Worm (Caenorhabditis elegans) whole organism, L2 larva: ENCODE measurements around the gene W02B12.12.

Experiments
- C34F6.9 ChIP-seq: fragments of 150-350 bp; optimal IDR thresholded peaks from 2 replicates; lab custom pipeline; 2014; ENCODE audit warnings: missing biosample characterization, missing genetic modification characterization
- F13H6.1 ChIP-seq: sonication (generic microtip); optimal IDR thresholded peaks from 2 replicates; lab custom pipeline; 2016; ENCODE audit warnings: missing genetic modification characterization, missing compliant biosample characterization
- Y55F3AM.14 ChIP-seq: fragments of 200-800 bp; sonication (Bioruptor generic); optimal IDR thresholded peaks from 2 replicates; lab custom pipeline; 2018; ENCODE audit warnings: mild to moderate bottlenecking, missing genetic modification characterization, missing compliant biosample characterization
- ZK546.5 ChIP-seq: sonication (generic microtip); optimal IDR thresholded peaks from 2 replicates; lab custom pipeline; 2017; ENCODE audit warnings: missing biosample characterization, missing genetic modification characterization
- alr-1 ChIP-seq: fragments of 150-350 bp; optimal IDR thresholded peaks from 2 replicates; lab custom pipeline; 2014; ENCODE audit warnings: missing biosample characterization, missing genetic modification characterization
- aly-2 ChIP-seq: fragments of 150-350 bp; optimal IDR thresholded peaks from 2 replicates; lab custom pipeline; 2014; ENCODE audit warnings: missing biosample characterization, missing genetic modification characterization
- ama-1 ChIP-seq: fragments of 150-350 bp; optimal IDR thresholded peaks from 2 replicates; lab custom pipeline; 2018; ENCODE audit warnings: inconsistent platforms
- ceh-16 ChIP-seq: fragments of 150-350 bp; optimal IDR thresholded peaks from 2 replicates; lab custom pipeline; 2014; ENCODE audit warnings: missing biosample characterization, missing genetic modification characterization
- crh-2 ChIP-seq: sonication (generic microtip); optimal IDR thresholded peaks from 2 replicates; lab custom pipeline; 2017; ENCODE audit warnings: missing biosample characterization, missing genetic modification characterization
- dmd-4 ChIP-seq: sonication (generic microtip); optimal IDR thresholded peaks from 2 replicates; lab custom pipeline; 2017; ENCODE audit warnings: missing biosample characterization, missing genetic modification characterization
- egl-27 ChIP-seq: sonication (generic microtip); optimal IDR thresholded peaks from 3 replicates; lab custom pipeline; 2017; ENCODE audit warnings: missing biosample characterization, missing genetic modification reagents, missing genetic modification characterization
- elt-3 ChIP-seq: sonication (generic microtip); optimal IDR thresholded peaks from 2 replicates; lab custom pipeline; 2017; ENCODE audit warnings: missing biosample characterization, missing genetic modification characterization
- fos-1 ChIP-seq: fragments of 150-350 bp; optimal IDR thresholded peaks from 2 replicates; lab custom pipeline; 2014; ENCODE audit warnings: missing biosample characterization, missing genetic modification characterization
- lin-11 ChIP-seq: fragments of 150-350 bp; sonication (generic microtip); optimal IDR thresholded peaks from 2 replicates; lab custom pipeline; 2014; ENCODE audit warnings: missing biosample characterization, missing genetic modification characterization, inconsistent platforms, mixed read lengths
- lin-13 ChIP-seq: fragments of 150-350 bp; optimal IDR thresholded peaks from 2 replicates; lab custom pipeline; 2014; ENCODE audit warnings: missing biosample characterization, missing genetic modification reagents, missing genetic modification characterization
- lin-39 ChIP-seq: fragments of 150-350 bp; optimal IDR thresholded peaks from 2 replicates; lab custom pipeline; 2014; ENCODE audit warnings: missing biosample characterization, missing genetic modification reagents, missing genetic modification characterization
- mab-5 ChIP-seq: fragments of 150-350 bp; optimal IDR thresholded peaks from 2 replicates; lab custom pipeline; 2014; ENCODE audit warnings: missing biosample characterization, missing genetic modification characterization
- mbf-1 ChIP-seq: sonication (generic microtip); optimal IDR thresholded peaks from 2 replicates; lab custom pipeline; 2017; ENCODE audit warnings: missing biosample characterization, missing genetic modification characterization
- nhr-129 ChIP-seq: fragments of 150-350 bp; optimal IDR thresholded peaks from 2 replicates; lab custom pipeline; 2014; ENCODE audit warnings: missing biosample characterization, missing genetic modification characterization
- nhr-23 ChIP-seq: fragments of 150-350 bp; optimal IDR thresholded peaks from 2 replicates; lab custom pipeline; 2014; ENCODE audit warnings: missing biosample characterization, missing genetic modification reagents, missing genetic modification characterization
- nhr-237 ChIP-seq: fragments of 150-350 bp; optimal IDR thresholded peaks from 2 replicates; lab custom pipeline; 2014; ENCODE audit warnings: missing biosample characterization, missing genetic modification characterization
- nhr-25 ChIP-seq: fragments of 150-350 bp; sonication (generic microtip); optimal IDR thresholded peaks from 3 replicates; lab custom pipeline; 2014; ENCODE audit warnings: missing biosample characterization, missing genetic modification characterization
- nhr-6 ChIP-seq: fragments of 150-350 bp; optimal IDR thresholded peaks from 2 replicates; lab custom pipeline; 2014; ENCODE audit warnings: missing biosample characterization, missing genetic modification characterization
- peb-1 ChIP-seq: fragments of 150-350 bp; optimal IDR thresholded peaks from 2 replicates; lab custom pipeline; 2014; ENCODE audit warnings: missing biosample characterization, missing genetic modification characterization
- sem-4 ChIP-seq: fragments of 150-350 bp; optimal IDR thresholded peaks from 2 replicates; lab custom pipeline; 2014; ENCODE audit warnings: missing biosample characterization, missing genetic modification reagents, missing genetic modification characterization
- skn-1 ChIP-seq: sonication (generic microtip); optimal IDR thresholded peaks from 2 replicates; lab custom pipeline; 2017; ENCODE audit warnings: missing biosample characterization, missing genetic modification characterization
- sma-9 ChIP-seq, 2 experiments: fragments of 150-350 bp in 1 of 2; sonication (generic microtip) in 1 of 2; optimal IDR thresholded peaks; 2 replicates each; lab custom pipeline; 2014 to 2016; ENCODE audit warnings: missing genetic modification characterization in 2 of 2, mild to moderate bottlenecking in 1 of 2, missing biosample characterization in 1 of 2, missing compliant biosample characterization in 1 of 2, missing genetic modification reagents in 1 of 2, moderate library complexity in 1 of 2
- snpc-4 ChIP-seq: fragments of 150-350 bp; optimal IDR thresholded peaks from 2 replicates; lab custom pipeline; 2014; ENCODE audit warnings: missing biosample characterization, missing genetic modification characterization
- unc-55 ChIP-seq: fragments of 150-350 bp; sonication (generic microtip); optimal IDR thresholded peaks from 3 replicates; lab custom pipeline; 2014; ENCODE audit warnings: missing biosample characterization, missing genetic modification reagents, missing genetic modification characterization
- unc-62 ChIP-seq: fragments of 150-350 bp; optimal IDR thresholded peaks from 2 replicates; lab custom pipeline; 2014; ENCODE audit warnings: missing biosample characterization, missing genetic modification reagents, missing genetic modification characterization
- zag-1 ChIP-seq: fragments of 150-350 bp; optimal IDR thresholded peaks from 2 replicates; lab custom pipeline; 2014; ENCODE audit warnings: missing biosample characterization, missing genetic modification characterization
- ztf-4 ChIP-seq: fragments of 150-350 bp; optimal IDR thresholded peaks from 2 replicates; lab custom pipeline; 2014; ENCODE audit warnings: missing biosample characterization, missing genetic modification characterization

The W02B12.12 gene

DNA sequence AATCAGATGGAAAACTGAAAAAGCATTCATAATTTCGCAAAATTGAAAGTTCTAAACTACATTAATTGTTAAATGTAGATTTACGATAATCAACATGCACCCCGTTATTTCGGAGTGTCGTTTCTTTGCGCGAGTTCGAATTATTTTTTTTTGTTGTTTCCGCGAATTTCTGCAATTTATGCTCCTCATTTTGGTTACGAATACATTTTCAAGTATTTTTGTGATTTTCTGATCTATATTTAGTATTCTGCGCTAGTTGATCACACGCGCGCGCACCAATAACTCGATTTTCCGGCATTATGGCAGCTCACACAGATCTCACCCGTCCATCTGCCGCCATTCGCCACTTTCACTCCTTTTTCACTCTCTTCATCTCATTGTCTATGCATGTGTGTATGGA lies 38.7 kb downstream of the W02B12.12 start, which contains the start of gene VW02B12L.2 (continued):
- TF ChIP-seq C34F6.9 (tag; lab: Kevin White, UChicago) (peak; percentile 72), aly-2 (no peak), nhr-6 (no peak), mbf-1 (tag; lab: Kevin White, UChicago) (no peak), Y55F3AM.14 (GFP tag; lab: Kevin White, UChicago) (no peak), lin-39 (tag; lab: Kevin White, UChicago) (no peak), alr-1 (tag; lab: Kevin White, UChicago) (no peak), peb-1 (no peak), nhr-23 (tag; lab: Kevin White, UChicago) (no peak), mab-5 (tag; lab: Kevin White, UChicago) (no peak), sma-9 (GFP tag; optimal IDR thresholded peaks at IDR 0.05; lab: Kevin White, UChicago) (peak; percentile 33), sma-9 (tag; optimal IDR thresholded peaks at IDR 0.05; lab: Kevin White, UChicago) (no peak)

DNA sequence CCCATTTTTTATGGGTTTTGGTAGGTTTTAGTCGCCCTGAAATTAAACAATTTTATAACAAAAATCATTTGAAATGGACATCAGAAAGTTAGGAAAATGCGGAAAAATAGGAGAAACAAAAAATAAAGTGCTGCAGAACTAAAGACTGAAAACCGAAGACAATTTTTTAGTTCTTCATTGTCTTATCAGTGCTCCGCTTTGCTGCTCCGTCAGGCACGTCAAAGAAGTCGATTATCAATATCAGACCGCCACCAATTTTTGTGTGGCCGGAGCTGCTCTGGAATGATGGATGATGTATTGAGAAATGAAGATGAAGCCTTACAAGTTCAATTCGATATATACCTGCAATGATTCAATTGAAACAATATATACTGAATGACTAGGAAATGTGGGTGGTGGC lies 40.6 kb downstream of the W02B12.12 start, which contains the start of gene vha-6:
Gene vha-6 (minus strand): TSS at position 36 of the 400 bp plus-strand sequence.
- peak; percentile 52 for TF ChIP-seq fos-1
- no peak for TF ChIP-seq skn-1 (tag; lab: Kevin White, UChicago)
- TF ChIP-seq crh-2 = peak; percentile 39
- TF ChIP-seq, all 48 proteins: peak for 2

- TF ChIP-seq Y55F3AM.14 (GFP tag; lab: Kevin White, UChicago) (no peak), unc-55 (no peak), mab-5 (tag; lab: Kevin White, UChicago) (no peak)
Measured at ce11 chrII:11433942-11434341, 45.0 kb downstream of the W02B12.12 start, which contains the start of gene C05D12.5. Gene C05D12.5, plus strand, starts transcription at chrII:11434242.

DNA sequence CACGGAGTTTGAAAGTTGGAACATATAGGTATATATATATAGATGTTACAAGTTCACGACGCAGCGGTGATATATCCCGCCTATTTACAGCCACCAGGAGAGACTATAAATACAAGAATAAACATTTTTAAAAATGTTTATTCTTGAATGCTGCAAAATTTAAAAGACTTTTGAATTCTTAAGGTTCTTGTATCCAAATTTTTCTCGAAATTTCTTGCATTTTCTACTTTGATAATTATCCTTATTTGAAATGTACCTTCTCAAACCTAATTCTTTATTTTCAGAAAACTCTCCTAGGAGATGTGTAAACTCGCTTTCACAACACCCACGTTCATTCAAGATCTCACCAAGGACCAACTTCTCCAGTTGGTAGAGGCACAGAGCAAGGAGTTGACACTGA lies 47.4 kb downstream of the W02B12.12 start, which contains the start of gene C05D12.4:
Gene C05D12.4 (plus strand): TSS at position 301 of the 400 bp plus-strand sequence.
- TF ChIP-seq zag-1 (tag; lab: Kevin White, UChicago) = no peak
- no peak for TF ChIP-seq unc-62 (GFP tag; lab: Kevin White, UChicago)
- TF ChIP-seq lin-13 (GFP tag; lab: Kevin White, UChicago) = no peak
- no peak for TF ChIP-seq fos-1
- TF ChIP-seq ztf-4 (tag; lab: Kevin White, UChicago) = no peak
- no peak for TF ChIP-seq peb-1
- TF ChIP-seq skn-1 (tag; lab: Kevin White, UChicago) = no peak
- TF ChIP-seq snpc-4 (tag; lab: Kevin White, UChicago) = no peak
- no peak for TF ChIP-seq lin-11 (tag; lab: Kevin White, UChicago)
- TF ChIP-seq F13H6.1 = no peak
- no peak for TF ChIP-seq ZK546.5 (tag; lab: Kevin White, UChicago)
- no peak for TF ChIP-seq ama-1 (lab: Kevin White, UChicago)
- TF ChIP-seq nhr-6 = no peak
- TF ChIP-seq mab-5 (tag; lab: Kevin White, UChicago) = no peak
- no peak for TF ChIP-seq dmd-4 (tag; lab: Kevin White, UChicago)
- TF ChIP-seq sma-9 (GFP tag; optimal IDR thresholded peaks at IDR 0.05; lab: Kevin White, UChicago) = no peak
- TF ChIP-seq sma-9 (tag; optimal IDR thresholded peaks at IDR 0.05; lab: Kevin White, UChicago) = no peak
- no peak for TF ChIP-seq nhr-129
- no peak for TF ChIP-seq crh-2
- TF ChIP-seq nhr-25 (tag; lab: Kevin White, UChicago) = no peak
- no peak for TF ChIP-seq unc-55

DNA sequence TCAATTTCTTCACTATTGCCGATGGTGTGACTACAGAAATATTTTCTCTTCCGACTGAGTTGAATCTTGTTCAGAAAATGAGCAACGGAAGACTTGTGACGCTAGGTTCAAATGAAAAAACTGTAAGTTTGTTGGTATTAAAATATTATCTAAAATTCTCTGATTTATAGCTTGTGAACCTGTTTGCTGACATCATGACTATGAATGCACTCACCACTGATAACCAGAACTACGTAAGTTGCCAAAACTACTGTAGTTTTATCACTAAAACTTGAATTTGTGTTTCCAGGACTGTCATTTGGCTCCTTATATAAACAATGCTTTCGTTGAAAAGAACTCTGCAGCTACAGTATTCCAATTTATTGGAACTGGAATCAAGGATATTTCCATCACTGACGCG lies 50.4 kb downstream of the W02B12.12 start:
- TF ChIP-seq skn-1 (tag; lab: Kevin White, UChicago) (no peak), sma-9 (GFP tag; optimal IDR thresholded peaks at IDR 0.05; lab: Kevin White, UChicago) (peak; percentile 37), sma-9 (tag; optimal IDR thresholded peaks at IDR 0.05; lab: Kevin White, UChicago) (no peak), fos-1 (peak; percentile 60), mab-5 (tag; lab: Kevin White, UChicago) (no peak), nhr-237 (tag; lab: Kevin White, UChicago) (no peak), lin-39 (tag; lab: Kevin White, UChicago) (no peak), sem-4 (tag; lab: Kevin White, UChicago) (no peak), alr-1 (tag; lab: Kevin White, UChicago) (no peak), nhr-25 (tag; lab: Kevin White, UChicago) (no peak), dmd-4 (tag; lab: Kevin White, UChicago) (no peak), ceh-16 (tag; lab: Kevin White, UChicago) (no peak), aly-2 (no peak), lin-11 (tag; lab: Kevin White, UChicago) (no peak), egl-27 (tag; lab: Kevin White, UChicago) (no peak), ztf-4 (tag; lab: Kevin White, UChicago) (no peak), elt-3 (tag; lab: Kevin White, UChicago) (no peak), unc-55 (no peak)
